Fruit fly (Drosophila melanogaster): ENCODE data around the gene CG12288.

DNA sequence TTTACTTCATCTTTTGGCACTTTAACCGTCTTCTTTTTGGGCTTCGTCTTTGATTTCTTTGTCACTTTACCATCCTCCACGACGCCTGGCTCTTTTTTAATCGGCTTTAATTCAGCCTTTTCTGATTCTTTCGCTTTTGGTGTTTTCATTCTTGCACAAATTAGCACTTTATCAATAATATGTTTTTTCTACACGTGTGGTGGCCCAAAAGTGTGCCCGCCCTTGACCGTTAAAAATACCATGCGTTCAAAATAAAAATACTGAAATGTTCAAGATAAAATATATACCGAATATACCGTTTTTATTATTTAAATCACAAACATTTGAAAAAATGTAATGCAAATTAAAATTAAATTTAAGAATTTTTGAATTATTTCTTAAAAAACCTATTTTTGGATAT, at the start of gene CG12288:
- no peak for TF ChIP-seq usp (GFP tag; optimal IDR thresholded peaks at IDR 0.05)
- no peak for TF ChIP-seq psq (optimal IDR thresholded peaks at IDR 0.05)
- TF ChIP-seq Dll (optimal IDR thresholded peaks at IDR 0.05) = no peak
- no peak for TF ChIP-seq CG8478 (optimal IDR thresholded peaks at IDR 0.05)

Measured in whole organism.